Fruit fly (Drosophila melanogaster) whole organism, adult: Measurements from ENCODE around the gene CG4629.

ENCODE experiments used
- CG7045 ChIP-seq: fragments of 200-800 bp; sonication (Bioruptor generic); optimal IDR thresholded peaks from 2 replicates; lab custom pipeline; 2017; ENCODE audit warnings: missing biosample characterization, mild to moderate bottlenecking, missing genetic modification characterization
- CG7101 ChIP-seq: fragments of 200-800 bp; sonication (Bioruptor generic); optimal IDR thresholded peaks from 2 replicates; lab custom pipeline; 2018; ENCODE audit warnings: missing biosample characterization, mild to moderate bottlenecking, missing genetic modification characterization, moderate library complexity
- cnc ChIP-seq, 2 experiments: fragments of >200 bp; optimal IDR thresholded peaks; 2 replicates each; lab custom pipeline; 2017
- tj ChIP-seq: fragments of 200-800 bp; sonication (Bioruptor generic); optimal IDR thresholded peaks from 3 replicates; lab custom pipeline; 2017; ENCODE audit warnings: missing biosample characterization, mild to moderate bottlenecking, missing genetic modification characterization, moderate library complexity

DNA sequence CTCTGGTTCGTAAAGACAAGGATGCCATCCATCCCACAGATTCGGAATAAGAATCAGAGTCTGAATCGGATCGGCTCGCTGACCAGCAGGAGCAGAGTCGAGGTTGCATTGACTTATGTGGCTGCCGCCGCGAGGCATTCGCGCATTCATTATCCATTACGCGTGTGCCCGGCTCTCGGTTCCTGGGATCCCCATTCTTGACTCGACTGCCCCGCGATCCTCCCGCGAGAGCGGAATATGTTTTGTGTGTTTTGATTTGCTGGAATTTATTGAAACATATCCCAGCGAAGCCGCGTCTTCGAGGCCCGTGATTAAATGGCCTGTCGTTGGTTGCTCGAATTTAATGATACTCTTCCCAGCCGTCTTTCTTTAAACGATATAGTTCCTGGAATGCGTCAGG lies 38.6 kb downstream of the CG4629 start:
- TF ChIP-seq CG7045 = no peak
- no peak for TF ChIP-seq cnc (optimal IDR thresholded peaks at IDR 0.05; lab: Kevin White, UChicago)
- TF ChIP-seq CG7101 = no peak
- TF ChIP-seq tj (GFP tag; lab: Kevin White, UChicago) = no peak
